Worm (Caenorhabditis elegans): ENCODE data around the gene daao-1.

daao-1 gene

DNA sequence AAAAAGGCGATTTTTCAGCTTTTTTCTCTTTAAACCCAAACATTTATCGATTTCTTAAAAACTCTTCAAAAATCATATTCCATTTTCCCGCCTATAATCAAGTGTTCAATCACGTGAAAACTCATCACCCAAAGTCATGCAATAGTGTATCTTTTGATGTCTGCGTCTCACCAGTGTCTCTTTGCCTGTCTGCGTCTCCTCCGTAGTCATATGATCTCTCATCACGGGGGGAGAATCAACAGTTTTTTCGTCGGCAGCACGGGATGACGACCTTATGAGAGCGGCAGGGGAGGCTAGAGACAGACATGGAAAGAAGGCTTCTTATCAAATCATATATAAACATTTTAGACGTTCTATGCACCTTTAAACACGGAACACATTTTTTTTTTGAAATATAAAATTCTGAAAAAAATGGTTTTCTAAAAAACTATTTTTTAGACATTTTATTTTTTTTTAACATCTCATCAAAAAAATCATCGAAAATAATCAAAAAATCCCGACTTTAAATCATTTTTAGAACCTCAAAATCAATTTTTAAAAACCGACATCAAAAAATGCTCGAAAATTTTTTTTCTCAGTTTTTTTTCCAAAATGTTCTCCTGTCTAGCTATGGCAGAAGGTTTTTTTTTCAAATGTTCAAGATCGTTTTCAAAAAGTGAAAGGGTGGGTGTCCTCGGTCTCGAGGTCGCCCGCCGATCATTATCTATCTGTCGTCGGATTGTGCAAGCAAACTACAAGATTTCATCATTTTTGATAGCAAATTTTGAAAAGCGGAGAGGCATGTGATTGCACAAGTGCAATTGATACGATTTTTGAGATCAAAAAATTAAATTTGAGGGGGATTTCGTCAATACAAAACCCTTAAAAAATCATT is 11.8 kb upstream of the daao-1 start (continued):
- TF ChIP-seq lin-15B (tag; optimal IDR thresholded peaks at IDR 0.05) (peak; percentile 53), C16A3.4 (tag; optimal IDR thresholded peaks at IDR 0.05) (peak; percentile 96), lin-14 (GFP tag; optimal IDR thresholded peaks at IDR 0.05) (peak; percentile 99), zag-1 (tag; optimal IDR thresholded peaks at IDR 0.05) (no peak), ces-1 (GFP tag; optimal IDR thresholded peaks at IDR 0.05) (no peak), C04F5.9 (tag; optimal IDR thresholded peaks at IDR 0.05) (peak; percentile 92), lin-39 (tag; optimal IDR thresholded peaks at IDR 0.05) (peak; percentile 93), nhr-19 (GFP tag; conservative IDR thresholded peaks at IDR 0.05) (peak; percentile 99), ets-5 (GFP tag; IDR thresholded peaks at IDR 0.05) (no peak), mdl-1 (tag; optimal IDR thresholded peaks at IDR 0.05) (peak; percentile 39 to 100), skn-1 (tag; optimal IDR thresholded peaks at IDR 0.05) (peak; percentile 98), snpc-4 (tag; optimal IDR thresholded peaks at IDR 0.05) (peak; percentile 89), xbp-1 (tag; optimal IDR thresholded peaks at IDR 0.05) (peak; percentile 97), lin-35 (GFP tag; optimal IDR thresholded peaks at IDR 0.05) (peak; percentile 89 to 96), jun-1 (tag; optimal IDR thresholded peaks at IDR 0.05) (peak; percentile 97), hlh-4 (tag; optimal IDR thresholded peaks at IDR 0.05) (no peak), snu-23 (GFP tag; optimal IDR thresholded peaks at IDR 0.05) (peak; percentile 99), ceh-63 (GFP tag; optimal IDR thresholded peaks at IDR 0.05) (no peak), alr-1 (tag; optimal IDR thresholded peaks at IDR 0.05; ENCODE audit: borderline replicate concordance) (no peak), irx-1 (tag; optimal IDR thresholded peaks at IDR 0.05) (peak; percentile 96), mef-2 (tag; optimal IDR thresholded peaks at IDR 0.05) (peak; percentile 84), nhr-20 (tag; optimal IDR thresholded peaks at IDR 0.05) (peak; percentile 100), ztf-11 (tag; optimal IDR thresholded peaks at IDR 0.05) (peak in 1 of 2 experiments; percentile 86), sox-4 (tag; optimal IDR thresholded peaks at IDR 0.05) (peak; percentile 98), nhr-28 (tag; optimal IDR thresholded peaks at IDR 0.05) (peak; percentile 75), egl-27 (tag; optimal IDR thresholded peaks at IDR 0.05) (peak in 1 of 2 experiments; percentile 71), dsc-1 (tag; optimal IDR thresholded peaks at IDR 0.05) (peak; percentile 96), nhr-12 (tag; optimal IDR thresholded peaks at IDR 0.05) (peak; percentile 34), nhr-71 (tag; optimal IDR thresholded peaks at IDR 0.05) (peak; percentile 100), efl-1 (optimal IDR thresholded peaks at IDR 0.05) (peak; percentile 92 to 96), efl-1 (GFP tag; optimal IDR thresholded peaks at IDR 0.05 in 1 of 2) (peak; percentile 87 to 99), unc-130 (tag; optimal IDR thresholded peaks at IDR 0.05) (peak; percentile 99), aly-2 (tag; optimal IDR thresholded peaks at IDR 0.05) (peak; percentile 84), efl-3 (GFP tag; optimal IDR thresholded peaks at IDR 0.05) (peak; percentile 75), vab-15 (tag; optimal IDR thresholded peaks at IDR 0.05) (peak; percentile 87)

DNA sequence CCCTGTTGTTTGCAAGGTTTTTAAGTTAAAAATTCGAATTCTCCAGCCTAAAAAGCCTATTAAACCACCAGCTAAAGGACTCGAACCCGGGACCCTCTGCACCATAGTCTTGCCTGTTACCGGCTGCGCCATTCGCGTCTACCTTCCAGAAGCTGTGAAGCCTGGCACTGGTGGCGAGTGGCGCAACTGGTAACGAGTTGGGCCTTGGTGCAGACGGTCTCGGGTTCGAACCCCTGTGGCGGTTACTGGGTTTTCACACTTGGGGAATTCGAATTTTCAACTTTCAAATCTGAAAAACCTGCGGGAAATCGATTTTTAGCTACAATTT is 11.2 kb upstream of the daao-1 start:
- TF ChIP-seq lin-13 (GFP tag; optimal IDR thresholded peaks at IDR 0.05): peak; percentile 28
- no peak for TF ChIP-seq lsy-2 (tag; optimal IDR thresholded peaks at IDR 0.05)
- no peak for TF ChIP-seq egl-13 (tag; optimal IDR thresholded peaks at IDR 0.05)
- peak; percentile 27 for TF ChIP-seq hlh-17 (GFP tag; optimal IDR thresholded peaks at IDR 0.05; ENCODE audit: borderline replicate concordance)

DNA sequence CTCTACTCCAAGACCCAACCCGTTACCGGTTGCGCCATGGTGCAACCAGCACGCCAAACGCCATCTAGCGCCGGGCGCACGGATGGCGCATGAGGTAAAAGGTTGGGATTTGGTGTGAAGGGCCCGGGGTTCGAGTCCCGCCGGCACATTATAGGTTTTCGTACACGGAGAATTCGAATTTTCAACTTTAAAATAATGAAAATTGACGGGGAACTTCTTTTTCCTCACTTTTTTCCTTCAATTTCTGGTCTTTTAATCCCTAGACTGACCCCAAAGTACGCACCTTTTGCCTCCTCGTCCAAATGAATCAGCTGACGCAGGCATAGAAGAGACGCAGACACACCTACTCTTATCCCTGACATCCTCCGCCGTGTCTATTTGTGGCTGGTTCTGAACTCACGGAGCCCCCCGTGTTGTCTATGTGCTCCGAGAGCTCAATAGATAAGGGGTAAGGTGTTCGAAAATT is 10.4 kb upstream of the daao-1 start:
- TF ChIP-seq mab-9 (GFP tag; IDR thresholded peaks at IDR 0.05): no peak
- no peak for TF ChIP-seq sup-37 (GFP tag; optimal IDR thresholded peaks at IDR 0.05)
- TF ChIP-seq nhr-19 (GFP tag; conservative IDR thresholded peaks at IDR 0.05): peak; percentile 80
- TF ChIP-seq Y116A8C.19 (tag; optimal IDR thresholded peaks at IDR 0.05; ENCODE audit: borderline replicate concordance): no peak
- no peak for TF ChIP-seq ceh-63 (GFP tag; optimal IDR thresholded peaks at IDR 0.05)
- TF ChIP-seq hlh-4 (tag; optimal IDR thresholded peaks at IDR 0.05): no peak
- TF ChIP-seq hpl-2 (GFP tag; optimal IDR thresholded peaks at IDR 0.05): no peak
- TF ChIP-seq efl-3 (GFP tag; optimal IDR thresholded peaks at IDR 0.05): no peak
- TF ChIP-seq fkh-10 (GFP tag; optimal IDR thresholded peaks at IDR 0.05): no peak
- TF ChIP-seq ztf-11 (tag; optimal IDR thresholded peaks at IDR 0.05): no peak
- TF ChIP-seq zip-4 (GFP tag; optimal IDR thresholded peaks at IDR 0.05): no peak
- TF ChIP-seq vab-15 (tag; optimal IDR thresholded peaks at IDR 0.05): no peak
- no peak for TF ChIP-seq ceh-8 (GFP tag; optimal IDR thresholded peaks at IDR 0.05)
- peak; percentile 26 for TF ChIP-seq swsn-7 (tag; optimal IDR thresholded peaks at IDR 0.05)
- no peak for TF ChIP-seq isw-1 (GFP tag; IDR thresholded peaks at IDR 0.05)
- TF ChIP-seq nhr-84 (tag; optimal IDR thresholded peaks at IDR 0.05): no peak
- peak; percentile 67 for TF ChIP-seq lin-14 (GFP tag; optimal IDR thresholded peaks at IDR 0.05)
- TF ChIP-seq C04F5.9 (tag; optimal IDR thresholded peaks at IDR 0.05): no peak
